Worm (Caenorhabditis elegans) whole organism, early embryonic: ENCODE measurements around the gene C56C10.4.

Experiments used
- F13C5.2 ChIP-seq: sonication (generic microtip); optimal IDR thresholded peaks from 2 replicates; lab custom pipeline; 2017; ENCODE audit warnings: mild to moderate bottlenecking, missing genetic modification characterization, inconsistent platforms, missing compliant biosample characterization
- ama-1 ChIP-seq: fragments of 150-350 bp; optimal IDR thresholded peaks from 2 replicates; lab custom pipeline; 2014
- ceh-13 ChIP-seq: fragments of 200-800 bp; sonication (Bioruptor generic); optimal IDR thresholded peaks from 2 replicates; lab custom pipeline; 2018; ENCODE audit warnings: mild to moderate bottlenecking, missing genetic modification characterization, missing compliant biosample characterization
- ets-7 ChIP-seq: sonication (generic microtip); optimal IDR thresholded peaks from 2 replicates; lab custom pipeline; 2016; ENCODE audit warnings: missing genotype, missing genetic modification characterization, missing compliant biosample characterization
- flt-1 ChIP-seq: fragments of 200-800 bp; sonication (Bioruptor generic); IDR thresholded peaks from 2 replicates; pipeline ENCODE4 v1.3.6; 2022; ENCODE audit warnings: missing genetic modification characterization, missing compliant biosample characterization
- hmg-4 ChIP-seq: fragments of 200-800 bp; sonication (Bioruptor generic); optimal IDR thresholded peaks from 2 replicates; lab custom pipeline; 2018; ENCODE audit warnings: mild to moderate bottlenecking, missing genetic modification characterization, missing compliant biosample characterization
- hnd-1 ChIP-seq: sonication (generic microtip); optimal IDR thresholded peaks from 2 replicates; lab custom pipeline; 2016; ENCODE audit warnings: missing genetic modification characterization, missing compliant biosample characterization
- scrt-1 ChIP-seq: fragments of 200-800 bp; sonication (Bioruptor generic); IDR thresholded peaks from 2 replicates; pipeline ENCODE4 v1.3.6; 2022; ENCODE audit warnings: missing genetic modification characterization, missing compliant biosample characterization
- sea-1 ChIP-seq: fragments of 200-800 bp; sonication (Bioruptor generic); conservative IDR thresholded peaks from 2 replicates; pipeline ENCODE4 v1.3.6; 2022; ENCODE audit warnings: missing genetic modification characterization, missing compliant biosample characterization
- tbx-11 ChIP-seq: fragments of 200-800 bp; sonication (Bioruptor generic); IDR thresholded peaks from 2 replicates; pipeline ENCODE4 v1.3.6; 2022; ENCODE audit warnings: missing genetic modification characterization, missing compliant biosample characterization
- tra-4 ChIP-seq: sonication (generic microtip); optimal IDR thresholded peaks from 2 replicates; lab custom pipeline; 2017; ENCODE audit warnings: missing genetic modification characterization, missing compliant biosample characterization

DNA sequence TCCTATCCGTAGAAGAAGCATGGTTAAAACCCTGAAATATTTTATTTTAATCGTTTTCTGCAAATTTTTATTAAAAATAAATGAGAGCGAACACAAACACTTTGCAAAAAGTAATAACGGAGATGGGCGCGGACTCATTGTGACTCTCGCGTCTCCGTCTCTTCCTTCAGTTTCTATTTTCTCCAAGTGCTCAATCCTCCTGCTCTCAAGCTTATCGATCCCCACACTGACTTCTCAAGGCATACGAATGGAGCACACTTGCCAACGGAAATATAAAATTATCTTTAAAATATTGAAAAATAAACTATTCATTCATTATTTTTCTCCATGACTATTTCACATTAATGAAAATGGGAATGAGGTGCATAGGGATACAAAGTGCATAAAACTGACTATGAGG is 15.2 kb downstream of the C56C10.4 start, which contains the start of gene dnj-8:
- no peak for TF ChIP-seq ama-1 (lab: Kevin White, UChicago)
- no peak for TF ChIP-seq hnd-1
- no peak for TF ChIP-seq sea-1
- no peak for TF ChIP-seq tbx-11
- no peak for TF ChIP-seq F13C5.2 (tag; lab: Kevin White, UChicago)
- TF ChIP-seq flt-1 (GFP tag; lab: Robert Waterston, UW), result no peak
- TF ChIP-seq tra-4 (tag; lab: Kevin White, UChicago), result no peak
- no peak for TF ChIP-seq ets-7 (tag; lab: Kevin White, UChicago)
- no peak for TF ChIP-seq scrt-1 (GFP tag; lab: Robert Waterston, UW)
- no peak for TF ChIP-seq hmg-4
- TF ChIP-seq ceh-13 (GFP tag; lab: Kevin White, UChicago), result no peak
